Fruit fly (Drosophila melanogaster) whole organism, prepupa: ENCODE measurements around the gene Tbc1d22.

Source experiments
- CG10669 ChIP-seq: fragments of 200-800 bp; sonication (Bioruptor generic); optimal IDR thresholded peaks from 3 replicates; lab custom pipeline; 2018; ENCODE audit warnings: missing biosample characterization, mild to moderate bottlenecking, missing genetic modification characterization, moderate library complexity
- CG6276 ChIP-seq: fragments of 200-800 bp; sonication (Bioruptor generic); optimal IDR thresholded peaks from 2 replicates; lab custom pipeline; 2017; ENCODE audit warnings: missing biosample characterization, mild to moderate bottlenecking, missing genetic modification characterization
- OdsH ChIP-seq: fragments of 200-800 bp; sonication (Bioruptor generic); optimal IDR thresholded peaks from 3 replicates; lab custom pipeline; 2016; ENCODE audit warnings: missing biosample characterization, missing genetic modification characterization
- Smox ChIP-seq: fragments of 200-800 bp; sonication (Bioruptor generic); optimal IDR thresholded peaks from 3 replicates; lab custom pipeline; 2016; ENCODE audit warnings: missing biosample characterization, missing genetic modification characterization
- net ChIP-seq: fragments of 200-800 bp; sonication (Bioruptor generic); optimal IDR thresholded peaks from 3 replicates; lab custom pipeline; 2016; ENCODE audit warnings: missing biosample characterization, missing genetic modification characterization
- spab ChIP-seq: fragments of 200-800 bp; sonication (Bioruptor generic); optimal IDR thresholded peaks from 2 replicates; lab custom pipeline; 2017; ENCODE audit warnings: missing biosample characterization, mild to moderate bottlenecking, missing genetic modification characterization, missing genetic modification reagents
- ss ChIP-seq, 2 experiments: fragments of 200-800 bp; sonication (Bioruptor generic); optimal IDR thresholded peaks; 2 replicates in 1 of 2; 3 replicates in 1 of 2; lab custom pipeline; 2017 to 2018; ENCODE audit warnings: mild to moderate bottlenecking in 2 of 2, missing biosample characterization in 2 of 2, missing genetic modification characterization in 2 of 2, moderate library complexity in 1 of 2
- vri ChIP-seq: fragments of 200-800 bp; sonication (Bioruptor generic); optimal IDR thresholded peaks from 3 replicates; lab custom pipeline; 2016; ENCODE audit warnings: missing biosample characterization, mild to moderate bottlenecking, missing genetic modification characterization

DNA sequence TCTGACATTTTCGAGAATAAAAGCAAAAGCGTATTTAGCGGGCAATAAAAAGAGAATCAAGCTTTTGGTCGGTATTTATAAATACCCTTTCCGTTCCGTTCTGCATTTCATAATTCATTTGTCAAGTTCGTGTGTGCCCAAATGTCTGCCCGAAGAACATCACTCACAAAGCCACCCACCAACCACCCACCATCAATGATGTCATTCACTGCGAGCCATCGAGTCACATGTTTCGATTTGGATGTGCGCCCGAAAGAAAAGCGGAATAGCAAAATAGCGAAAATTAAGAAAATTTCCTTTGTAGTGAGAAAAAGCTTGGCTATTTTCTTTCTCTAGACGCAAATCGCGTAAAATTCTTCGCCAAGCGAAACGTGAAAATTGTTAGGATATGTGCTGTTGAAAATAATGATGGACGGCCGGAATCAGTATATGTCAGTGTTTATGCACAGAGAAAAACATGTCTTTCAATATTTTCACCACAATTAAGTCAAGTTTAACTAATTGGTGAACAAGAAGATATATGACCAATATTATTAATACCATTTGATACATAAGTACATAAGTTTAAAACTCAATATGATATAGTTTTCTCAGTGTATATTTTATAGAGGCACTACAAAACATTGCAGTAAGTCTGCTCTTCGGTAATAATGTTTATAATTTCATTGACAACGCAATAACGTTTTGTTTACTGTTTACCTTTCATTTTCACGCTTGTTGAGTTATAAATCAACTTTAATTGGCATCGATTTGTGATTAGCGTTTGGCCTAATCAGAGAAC, 49.3 kb downstream of the Tbc1d22 start:
- TF ChIP-seq ss (GFP tag; optimal IDR thresholded peaks at IDR 0.05; lab: Kevin White, UChicago) (no peak), Smox (GFP tag; lab: Kevin White, UChicago) (peak; percentile 41), CG10669 (GFP tag; lab: Kevin White, UChicago) (no peak), net (GFP tag; lab: Kevin White, UChicago) (peak; percentile 40), CG6276 (GFP tag; lab: Kevin White, UChicago) (no peak), vri (peak; percentile 35), OdsH (peak; percentile 45), spab (GFP tag; lab: Kevin White, UChicago) (no peak)
